Worm (Caenorhabditis elegans) whole organism, late embryonic: Measurements from ENCODE around the gene C39D10.8.

Experiments used
- ceh-31 ChIP-seq: sonication (generic microtip); optimal IDR thresholded peaks from 2 replicates; lab custom pipeline; 2016; ENCODE audit warnings: missing genetic modification characterization, missing compliant biosample characterization
- dmd-4 ChIP-seq: sonication (generic microtip); optimal IDR thresholded peaks from 2 replicates; lab custom pipeline; 2016; ENCODE audit warnings: borderline replicate concordance, missing genetic modification characterization, missing compliant biosample characterization
- fkh-10 ChIP-seq: fragments of 150-350 bp; optimal IDR thresholded peaks from 2 replicates; lab custom pipeline; 2014; ENCODE audit warnings: missing biosample characterization, missing genetic modification reagents, missing genetic modification characterization
- pag-3 ChIP-seq: sonication (generic microtip); optimal IDR thresholded peaks from 2 replicates; lab custom pipeline; 2016; ENCODE audit warnings: missing compliant biosample characterization, missing genetic modification characterization, borderline replicate concordance
- pqm-1 ChIP-seq: sonication (generic microtip); optimal IDR thresholded peaks from 2 replicates; lab custom pipeline; 2016; ENCODE audit warnings: missing genetic modification characterization, missing compliant biosample characterization
- sdc-2 ChIP-seq: sonication (generic microtip); optimal IDR thresholded peaks from 2 replicates; lab custom pipeline; 2016; ENCODE audit warnings: missing genotype, missing genetic modification characterization, missing compliant biosample characterization
- sox-2 ChIP-seq: fragments of 200-800 bp; sonication (Bioruptor generic); IDR thresholded peaks from 2 replicates; pipeline ENCODE4 v1.3.6; 2022; ENCODE audit warnings: missing genetic modification reagents, missing genetic modification characterization, missing compliant biosample characterization
- tbx-7 ChIP-seq: sonication (generic microtip); optimal IDR thresholded peaks from 2 replicates; lab custom pipeline; 2016; ENCODE audit warnings: missing genotype, missing genetic modification characterization, missing compliant biosample characterization

DNA sequence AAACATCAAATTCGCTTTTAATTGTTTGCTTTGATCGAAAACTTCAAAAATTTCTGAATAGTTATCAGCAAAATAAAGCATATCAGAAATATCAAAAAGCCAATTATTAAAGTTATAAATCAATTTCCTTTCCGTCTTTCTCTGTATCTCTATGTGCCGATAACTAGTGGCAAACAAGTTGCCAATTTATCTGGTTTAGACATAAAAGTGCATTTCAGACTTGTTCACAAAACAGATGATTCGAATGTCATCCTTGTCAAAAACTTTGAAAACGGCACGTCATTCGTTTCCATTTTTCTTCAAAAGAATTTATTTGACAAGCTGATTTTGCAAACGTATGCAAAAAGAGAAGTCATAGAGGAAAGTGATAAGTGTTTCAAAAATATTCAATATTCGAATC, 13.4 kb downstream of the C39D10.8 start:
- no peak for TF ChIP-seq fkh-10 (GFP tag; lab: Kevin White, UChicago)
- no peak for TF ChIP-seq dmd-4 (tag; lab: Kevin White, UChicago)
- no peak for TF ChIP-seq tbx-7 (tag; lab: Kevin White, UChicago)
- TF ChIP-seq pag-3 (tag; lab: Kevin White, UChicago) = no peak
- no peak for TF ChIP-seq sox-2 (GFP tag; lab: Robert Waterston, UW)
- TF ChIP-seq pqm-1 (tag; lab: Kevin White, UChicago) = no peak
- no peak for TF ChIP-seq ceh-31 (tag; lab: Kevin White, UChicago)
- TF ChIP-seq sdc-2 (tag; lab: Kevin White, UChicago) = no peak
